Worm (Caenorhabditis elegans): ENCODE data around the gene ins-32.
A peak's percentile ranks its signal among the peaks of the same experiment; 100 is the strongest.

Gene ins-32

DNA sequence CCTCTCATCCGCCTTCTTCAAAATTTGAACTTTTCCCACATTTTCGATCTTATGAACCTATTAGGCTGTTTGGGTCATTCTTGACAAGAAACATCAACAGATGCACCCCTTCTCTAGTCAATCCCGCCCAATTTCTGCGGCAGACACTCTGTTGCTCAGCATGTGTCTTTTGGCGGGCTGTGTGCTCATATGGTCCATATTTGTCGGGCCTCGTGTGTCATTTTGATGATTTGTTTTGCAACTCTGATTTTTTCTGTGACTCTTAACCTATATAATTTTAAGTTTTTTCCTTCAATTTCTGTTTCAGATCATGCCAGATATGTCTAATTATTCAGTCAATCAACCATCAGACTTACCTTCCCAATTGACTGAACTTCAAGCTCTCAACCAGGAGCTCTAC is 16.0 kb downstream of the ins-32 start, which contains the start of gene T24E12.13:
TSS of gene T24E12.13 (plus strand) at position 301 of the 400 bp plus-strand sequence.
- TF ChIP-seq cnd-1 (tag; optimal IDR thresholded peaks at IDR 0.05) (no peak), unc-120 (tag; optimal IDR thresholded peaks at IDR 0.05; ENCODE audit: poor library complexity, severe bottlenecking) (no peak), unc-39 (tag; optimal IDR thresholded peaks at IDR 0.05) (no peak), lin-13 (tag; optimal IDR thresholded peaks at IDR 0.05) (no peak), unc-62 (GFP tag; optimal IDR thresholded peaks at IDR 0.05) (no peak), ceh-43 (GFP tag; optimal IDR thresholded peaks at IDR 0.05) (no peak), pha-4 (tag; optimal IDR thresholded peaks at IDR 0.05) (no peak), ham-2 (GFP tag; optimal IDR thresholded peaks at IDR 0.05) (no peak), sptf-1 (tag; optimal IDR thresholded peaks at IDR 0.05) (no peak), nhr-76 (tag; optimal IDR thresholded peaks at IDR 0.05) (no peak), nhr-12 (tag; optimal IDR thresholded peaks at IDR 0.05) (no peak), sem-2 (GFP tag; optimal IDR thresholded peaks at IDR 0.05) (no peak), elt-3 (tag; optimal IDR thresholded peaks at IDR 0.05) (no peak), drap-1 (GFP tag; optimal IDR thresholded peaks at IDR 0.05) (no peak)

DNA sequence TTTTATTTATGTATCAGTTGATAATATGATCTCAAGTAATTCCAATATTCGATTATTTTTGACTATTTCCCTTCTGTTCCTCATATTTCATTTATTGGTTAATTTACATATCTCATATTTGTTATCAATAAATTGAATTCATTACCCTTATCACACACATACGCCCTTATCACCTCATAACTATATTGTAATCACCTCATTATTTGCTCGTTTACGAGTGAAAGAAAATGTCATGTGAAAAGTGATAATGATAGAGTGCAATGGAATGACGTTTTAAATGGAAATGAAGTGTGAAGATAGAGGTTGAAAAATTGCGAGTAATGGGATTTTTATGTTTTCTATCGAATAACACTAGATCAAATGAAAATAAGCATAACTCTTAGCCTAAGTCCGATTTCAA is 16.6 kb downstream of the ins-32 start:
- TF ChIP-seq drap-1 (GFP tag; optimal IDR thresholded peaks at IDR 0.05): no peak
- no peak for TF ChIP-seq ceh-39 (tag; optimal IDR thresholded peaks at IDR 0.05)
- no peak for TF ChIP-seq cnd-1 (tag; optimal IDR thresholded peaks at IDR 0.05)
- TF ChIP-seq nhr-237 (tag; optimal IDR thresholded peaks at IDR 0.05): no peak
- no peak for TF ChIP-seq ceh-43 (GFP tag; optimal IDR thresholded peaks at IDR 0.05)
- no peak for TF ChIP-seq mls-2 (tag; optimal IDR thresholded peaks at IDR 0.05)
- TF ChIP-seq nhr-28 (tag; optimal IDR thresholded peaks at IDR 0.05): no peak
- TF ChIP-seq M03D4.4 (tag; optimal IDR thresholded peaks at IDR 0.05): no peak
- no peak for TF ChIP-seq lin-13 (tag; optimal IDR thresholded peaks at IDR 0.05)
- no peak for TF ChIP-seq elt-3 (tag; optimal IDR thresholded peaks at IDR 0.05)
- no peak for TF ChIP-seq unc-62 (GFP tag; optimal IDR thresholded peaks at IDR 0.05)
- TF ChIP-seq tbx-8 (GFP tag; optimal IDR thresholded peaks at IDR 0.05): no peak
- TF ChIP-seq mep-1 (tag; optimal IDR thresholded peaks at IDR 0.05): no peak

DNA sequence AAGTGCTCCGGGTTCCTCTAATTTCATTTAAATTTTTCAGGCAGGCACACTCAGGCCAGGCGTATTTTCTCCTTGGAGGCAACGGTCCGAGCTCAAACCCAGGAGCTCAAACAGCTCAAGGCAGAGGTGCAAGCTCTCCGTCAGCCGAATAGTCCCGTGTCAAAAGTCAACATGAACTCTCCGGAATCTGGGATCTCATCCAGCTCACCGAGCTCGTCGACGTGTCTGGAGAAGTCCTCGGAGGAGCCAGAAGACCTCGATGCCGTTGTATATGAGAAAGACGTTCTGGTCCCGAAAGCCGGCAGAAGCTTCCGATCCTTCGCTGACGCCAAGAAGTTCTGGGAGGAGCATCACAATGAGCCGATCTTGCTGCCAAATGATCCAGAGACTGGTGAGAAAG is 17.4 kb downstream of the ins-32 start:
- TF ChIP-seq nhr-2 (tag; optimal IDR thresholded peaks at IDR 0.05): no peak
- TF ChIP-seq ceh-39 (tag; optimal IDR thresholded peaks at IDR 0.05): no peak
- no peak for TF ChIP-seq nhr-76 (tag; optimal IDR thresholded peaks at IDR 0.05)
- TF ChIP-seq ces-1 (GFP tag; optimal IDR thresholded peaks at IDR 0.05): no peak
- TF ChIP-seq blmp-1 (tag; optimal IDR thresholded peaks at IDR 0.05): no peak
- no peak for TF ChIP-seq tbx-8 (GFP tag; optimal IDR thresholded peaks at IDR 0.05)
- no peak for TF ChIP-seq sptf-1 (tag; optimal IDR thresholded peaks at IDR 0.05)
- TF ChIP-seq pha-4 (tag; optimal IDR thresholded peaks at IDR 0.05): no peak

DNA sequence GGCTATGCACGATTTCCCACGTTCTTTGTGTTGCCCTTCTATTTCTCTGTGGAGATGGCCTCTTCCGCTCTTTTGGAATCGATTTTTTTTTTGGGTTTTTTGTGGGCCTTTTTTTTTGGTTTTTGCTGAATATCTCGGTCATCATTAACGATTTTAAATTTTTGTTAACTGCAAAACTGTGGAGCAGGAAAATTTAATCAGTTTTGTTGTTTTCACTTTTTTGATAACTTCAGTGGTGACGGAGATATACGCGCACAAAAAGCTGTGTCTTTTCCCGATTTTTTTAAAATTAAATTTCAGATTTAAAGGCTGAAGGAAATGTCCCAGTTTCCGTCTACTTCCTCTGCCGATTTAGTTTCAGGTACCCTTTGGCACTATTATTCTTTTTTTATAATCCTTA is 17.9 kb downstream of the ins-32 start, which contains the start of gene T24E12.1:
TSS of gene T24E12.1 (plus strand) at position 301 of the 400 bp plus-strand sequence.
- TF ChIP-seq M03D4.4 (tag; optimal IDR thresholded peaks at IDR 0.05): no peak
- TF ChIP-seq mls-2 (tag; optimal IDR thresholded peaks at IDR 0.05): no peak
- no peak for TF ChIP-seq unc-62 (GFP tag; optimal IDR thresholded peaks at IDR 0.05)
- no peak for TF ChIP-seq ztf-11 (tag; optimal IDR thresholded peaks at IDR 0.05)
- no peak for TF ChIP-seq lsy-2 (tag; optimal IDR thresholded peaks at IDR 0.05)
- no peak for TF ChIP-seq ceh-43 (GFP tag; optimal IDR thresholded peaks at IDR 0.05)
- TF ChIP-seq lin-13 (tag; optimal IDR thresholded peaks at IDR 0.05): no peak
- no peak for TF ChIP-seq nhr-28 (tag; optimal IDR thresholded peaks at IDR 0.05)

ce11 chrII:3782309-3783000 is 20.7 kb downstream of the ins-32 start, which contains the start of gene T24E12.2:
Gene T24E12.2 (plus strand): TSS chrII:3782950.
- TF ChIP-seq snpc-4 (tag; optimal IDR thresholded peaks at IDR 0.05) (no peak), zip-8 (tag; optimal IDR thresholded peaks at IDR 0.05) (peak; percentile 99), ham-2 (GFP tag; optimal IDR thresholded peaks at IDR 0.05) (no peak)

DNA sequence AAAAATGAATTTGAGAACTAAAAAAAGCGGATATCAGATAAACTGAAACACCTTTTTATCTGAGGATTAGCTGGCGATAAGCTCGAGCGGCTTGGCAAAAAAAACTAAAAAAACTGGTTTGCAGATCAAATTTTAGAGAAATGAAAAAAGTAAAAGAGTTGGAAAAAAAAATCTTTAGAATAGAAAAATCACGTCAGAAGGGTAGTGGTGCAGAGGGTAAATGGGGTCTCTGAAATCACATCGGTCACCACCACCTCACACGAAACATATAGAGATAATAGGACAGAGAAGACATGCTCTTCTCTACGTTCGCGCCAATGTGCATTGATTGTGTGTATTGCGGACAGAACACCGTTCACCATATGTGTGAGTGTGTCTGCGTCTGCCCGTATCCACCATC is 21.9 kb downstream of the ins-32 start:
- TF ChIP-seq ceh-43 (GFP tag; optimal IDR thresholded peaks at IDR 0.05) (no peak), nhr-12 (tag; optimal IDR thresholded peaks at IDR 0.05) (no peak), nhr-237 (tag; optimal IDR thresholded peaks at IDR 0.05) (no peak), mep-1 (tag; optimal IDR thresholded peaks at IDR 0.05) (no peak), sptf-1 (tag; optimal IDR thresholded peaks at IDR 0.05) (no peak), elt-3 (tag; optimal IDR thresholded peaks at IDR 0.05) (no peak), elt-1 (tag; optimal IDR thresholded peaks at IDR 0.05; ENCODE audit: borderline replicate concordance, insufficient read depth) (no peak), lin-13 (tag; optimal IDR thresholded peaks at IDR 0.05) (no peak)

All from whole organism, mixed stage, embryonic.